Fruit fly (Drosophila melanogaster): ENCODE measurements around the gene Idgf4.

dm6 chrX:9889686-9890085, 41.1 kb downstream of the Idgf4 start:
- TF ChIP-seq pan (optimal IDR thresholded peaks at IDR 0.05) (no peak), CG8478 (optimal IDR thresholded peaks at IDR 0.05) (no peak), Dll (optimal IDR thresholded peaks at IDR 0.05) (no peak)

Data from whole organism.